Fruit fly (Drosophila melanogaster): Measurements from ENCODE around the gene CG32191.

CG32191 gene

dm6 chr3L:17804511-17804910 lies 4.4 kb downstream of the CG32191 start, which contains the start of gene ais (continued):
- no peak for TF ChIP-seq Hsf (GFP tag; optimal IDR thresholded peaks at IDR 0.05)
- no peak for TF ChIP-seq CG15011 (GFP tag; optimal IDR thresholded peaks at IDR 0.05)
- TF ChIP-seq sna (GFP tag; IDR thresholded peaks at IDR 0.05; ENCODE audit: partially characterized antibody): no peak
- no peak for TF ChIP-seq Antp (GFP tag; optimal IDR thresholded peaks at IDR 0.05)
- no peak for TF ChIP-seq grn (GFP tag; optimal IDR thresholded peaks at IDR 0.05)
- TF ChIP-seq shn (GFP tag; optimal IDR thresholded peaks at IDR 0.05): no peak
- TF ChIP-seq CG7786 (GFP tag; optimal IDR thresholded peaks at IDR 0.05): no peak
- TF ChIP-seq dm (GFP tag; optimal IDR thresholded peaks at IDR 0.05): peak; percentile 93
- no peak for TF ChIP-seq Usf (GFP tag; optimal IDR thresholded peaks at IDR 0.05)
- TF ChIP-seq Nf-YA (GFP tag; IDR thresholded peaks at IDR 0.05): no peak
- peak; percentile 9 for TF ChIP-seq nmo (GFP tag; optimal IDR thresholded peaks at IDR 0.05)
- TF ChIP-seq CG32532 (GFP tag; IDR thresholded peaks at IDR 0.05): no peak
- no peak for TF ChIP-seq CG31388 (GFP tag; optimal IDR thresholded peaks at IDR 0.05)
- TF ChIP-seq CG3163 (GFP tag; optimal IDR thresholded peaks at IDR 0.05): no peak
- TF ChIP-seq al (GFP tag; IDR thresholded peaks at IDR 0.05): no peak
- TF ChIP-seq slp2 (GFP tag; optimal IDR thresholded peaks at IDR 0.05): no peak
- TF ChIP-seq CG2889 (GFP tag; IDR thresholded peaks at IDR 0.05): no peak
- TF ChIP-seq prd (optimal IDR thresholded peaks at IDR 0.05): no peak
- TF ChIP-seq prd (GFP tag; IDR thresholded peaks at IDR 0.05): no peak
- TF ChIP-seq CG17359 (tag; optimal IDR thresholded peaks at IDR 0.05): peak; percentile 14
- TF ChIP-seq hkb (optimal IDR thresholded peaks at IDR 0.05): no peak
- no peak for TF ChIP-seq hkb (GFP tag; IDR thresholded peaks at IDR 0.05)
- no peak for TF ChIP-seq corto (GFP tag; optimal IDR thresholded peaks at IDR 0.05)
- no peak for TF ChIP-seq tup (GFP tag; optimal IDR thresholded peaks at IDR 0.05)
- TF ChIP-seq sd (tag; optimal IDR thresholded peaks at IDR 0.05): no peak
- peak; percentile 39 for TF ChIP-seq CG12391 (tag; optimal IDR thresholded peaks at IDR 0.05)
- TF ChIP-seq gro (GFP tag; optimal IDR thresholded peaks at IDR 0.05): no peak
- no peak for TF ChIP-seq so (GFP tag; IDR thresholded peaks at IDR 0.05)
- TF ChIP-seq pita (GFP tag; optimal IDR thresholded peaks at IDR 0.05): no peak
- no peak for TF ChIP-seq CG18764 (GFP tag; optimal IDR thresholded peaks at IDR 0.05)
- no peak for TF ChIP-seq CG13296 (GFP tag; optimal IDR thresholded peaks at IDR 0.05)
- no peak for TF ChIP-seq sob (GFP tag; IDR thresholded peaks at IDR 0.05)
- peak; percentile 29 for TF ChIP-seq CoRest (tag; optimal IDR thresholded peaks at IDR 0.05)
- TF ChIP-seq CG10462 (GFP tag; optimal IDR thresholded peaks at IDR 0.05): no peak
- peak; percentile 32 for TF ChIP-seq CG13424 (tag; optimal IDR thresholded peaks at IDR 0.05)
- TF ChIP-seq B-H2 (GFP tag; optimal IDR thresholded peaks at IDR 0.05): peak; percentile 41
- no peak for TF ChIP-seq CG11560 (tag; IDR thresholded peaks at IDR 0.05)
- TF ChIP-seq lov (optimal IDR thresholded peaks at IDR 0.05): no peak
- TF ChIP-seq lov (GFP tag; IDR thresholded peaks at IDR 0.05): no peak
- TF ChIP-seq CG6689 (GFP tag; IDR thresholded peaks at IDR 0.05): no peak
- no peak for TF ChIP-seq jing (GFP tag; optimal IDR thresholded peaks at IDR 0.05)
- peak; percentile 62 for TF ChIP-seq Max (GFP tag; optimal IDR thresholded peaks at IDR 0.05)
- peak; percentile 34 for TF ChIP-seq Xbp1 (GFP tag; optimal IDR thresholded peaks at IDR 0.05)
- no peak for TF ChIP-seq CHES-1-like (GFP tag; optimal IDR thresholded peaks at IDR 0.05)

- TF ChIP-seq CG3995 (GFP tag; optimal IDR thresholded peaks at IDR 0.05) (peak; percentile 27), CG2712 (tag; optimal IDR thresholded peaks at IDR 0.05) (peak; percentile 55), gsb (GFP tag; IDR thresholded peaks at IDR 0.05) (no peak), fd102C (GFP tag; optimal IDR thresholded peaks at IDR 0.05) (no peak), Trl (optimal IDR thresholded peaks at IDR 0.05) (no peak), Trl (GFP tag; optimal IDR thresholded peaks at IDR 0.05) (peak; percentile 36), CG1602 (GFP tag; optimal IDR thresholded peaks at IDR 0.05) (peak; percentile 20), Fer1 (GFP tag; optimal IDR thresholded peaks at IDR 0.05) (no peak), CG17361 (GFP tag; IDR thresholded peaks at IDR 0.05) (no peak), vvl (GFP tag; IDR thresholded peaks at IDR 0.05) (peak; percentile 45), Chrac-16 (GFP tag; optimal IDR thresholded peaks at IDR 0.05) (peak; percentile 7), BEAF-32 (GFP tag; optimal IDR thresholded peaks at IDR 0.05) (peak; percentile 45), klu (GFP tag; IDR thresholded peaks at IDR 0.05) (no peak)
Observed at dm6 chr3L:17802107-17802506, 6.8 kb downstream of the CG32191 start, which contains the start of gene NUCB1. NUCB1 (minus strand) TSS chr3L:17802279.

All from whole organism, embryonic.